Fruit fly (Drosophila melanogaster): Measurements from ENCODE around the gene CG34279.

CG34279 gene

DNA sequence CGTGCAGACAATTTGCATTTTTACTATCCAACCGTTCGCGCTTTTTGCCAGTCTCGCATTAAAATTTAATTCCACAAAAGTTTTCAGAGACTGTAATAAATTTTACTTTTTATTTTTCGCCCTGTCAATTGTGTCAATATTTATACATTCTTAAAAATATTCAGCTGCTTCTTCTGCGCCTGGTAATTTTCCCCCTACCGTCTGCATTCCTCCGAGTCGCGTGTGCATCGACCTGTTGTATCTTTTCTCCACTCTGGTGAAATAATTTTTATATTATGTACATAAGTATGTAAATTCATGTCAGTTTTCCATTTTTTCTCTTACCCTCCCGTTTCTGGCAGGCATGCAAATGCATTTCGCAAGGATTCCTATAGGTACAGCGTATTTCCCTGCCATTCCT is at the start of gene CG34279:
CG34279 (minus strand) TSS at position 101 of the 400 bp plus-strand sequence.
- TF ChIP-seq CG18262 (tag; optimal IDR thresholded peaks at IDR 0.05) (no peak), CG7786 (GFP tag; optimal IDR thresholded peaks at IDR 0.05) (no peak), zfh1 (GFP tag; IDR thresholded peaks at IDR 0.05) (no peak), CG2678 (tag; optimal IDR thresholded peaks at IDR 0.05) (no peak), CG4617 (GFP tag; optimal IDR thresholded peaks at IDR 0.05; ENCODE audit: borderline replicate concordance) (no peak), CG6791 (GFP tag; IDR thresholded peaks at IDR 0.05; ENCODE audit: partially characterized antibody) (no peak), exex (tag; optimal IDR thresholded peaks at IDR 0.05) (no peak), Ptx1 (GFP tag; IDR thresholded peaks at IDR 0.05) (no peak)

DNA sequence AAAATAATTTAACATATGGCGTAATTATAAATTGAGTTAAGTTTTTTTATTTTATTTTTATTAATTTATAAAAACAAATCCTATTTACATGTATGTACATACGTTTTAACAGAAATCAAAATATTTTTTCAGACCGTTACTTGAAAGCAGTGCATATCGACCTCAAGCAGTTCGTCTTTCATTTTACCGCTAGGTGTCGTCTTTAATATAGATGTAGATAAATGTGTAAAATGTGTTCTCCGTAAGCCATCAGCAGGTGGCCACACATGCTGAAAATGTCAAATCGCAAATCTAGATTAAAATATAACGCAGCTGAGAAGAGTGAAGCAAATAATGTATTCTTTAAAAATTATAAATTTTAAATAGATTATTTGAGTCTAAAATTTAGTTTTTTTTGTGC is 46.3 kb upstream of the CG34279 start:
- TF ChIP-seq Myb (GFP tag; optimal IDR thresholded peaks at IDR 0.05) (peak; percentile 96), Nf-YB (GFP tag; optimal IDR thresholded peaks at IDR 0.05) (no peak), caup (GFP tag; optimal IDR thresholded peaks at IDR 0.05; ENCODE audit: severe bottlenecking) (no peak), gem (tag; optimal IDR thresholded peaks at IDR 0.05) (peak; percentile 18), knrl (GFP tag; IDR thresholded peaks at IDR 0.05; ENCODE audit: partially characterized antibody) (peak; percentile 65; the same call in 2 of the 3 replicates), Lhr (GFP tag; optimal IDR thresholded peaks at IDR 0.05) (peak; percentile 28), CG8388 (GFP tag; optimal IDR thresholded peaks at IDR 0.05) (no peak), CG13894 (tag; optimal IDR thresholded peaks at IDR 0.05) (peak; percentile 9), pita (GFP tag; optimal IDR thresholded peaks at IDR 0.05) (peak; percentile 6), ssp (GFP tag; IDR thresholded peaks at IDR 0.05) (no peak), HLH4C (GFP tag; IDR thresholded peaks at IDR 0.05; ENCODE audit: partially characterized antibody) (peak; percentile 15; the same call in 1 of the 3 replicates), fu2 (GFP tag; optimal IDR thresholded peaks at IDR 0.05) (no peak), Opbp (GFP tag; IDR thresholded peaks at IDR 0.05; ENCODE audit: partially characterized antibody) (peak; percentile 69; the same call in 2 of the 3 replicates), CG16813 (GFP tag; IDR thresholded peaks at IDR 0.05; ENCODE audit: partially characterized antibody) (peak; percentile 45; the same call in 1 of the 3 replicates), grau (tag; optimal IDR thresholded peaks at IDR 0.05) (no peak), CG31365 (tag; optimal IDR thresholded peaks at IDR 0.05) (peak; percentile 97), Oli (tag; optimal IDR thresholded peaks at IDR 0.05) (no peak), Hr3 (GFP tag; optimal IDR thresholded peaks at IDR 0.05) (peak; percentile 4), HmgZ (tag; optimal IDR thresholded peaks at IDR 0.05) (peak; percentile 10), CG6791 (GFP tag; IDR thresholded peaks at IDR 0.05; ENCODE audit: partially characterized antibody) (peak; percentile 69), Dfd (GFP tag; optimal IDR thresholded peaks at IDR 0.05) (peak in 1 of 2 experiments; percentile 47), lilli (GFP tag; optimal IDR thresholded peaks at IDR 0.05) (no peak), HmgD (GFP tag; optimal IDR thresholded peaks at IDR 0.05) (peak; percentile 28), sc (optimal IDR thresholded peaks at IDR 0.05) (no peak), sc (GFP tag; optimal IDR thresholded peaks at IDR 0.05) (no peak), NK7.1 (GFP tag; optimal IDR thresholded peaks at IDR 0.05) (no peak), nmo (GFP tag; optimal IDR thresholded peaks at IDR 0.05) (peak; percentile 29), Ets65A (GFP tag) (peak; percentile 87), cato (GFP tag; optimal IDR thresholded peaks at IDR 0.05; ENCODE audit: borderline replicate concordance) (no peak), grn (GFP tag; optimal IDR thresholded peaks at IDR 0.05) (peak; percentile 25), Dll (GFP tag; IDR thresholded peaks at IDR 0.05; ENCODE audit: partially characterized antibody) (no peak), hbn (GFP tag; IDR thresholded peaks at IDR 0.05; ENCODE audit: partially characterized antibody) (no peak), Oaz (GFP tag; IDR thresholded peaks at IDR 0.05) (no peak), slbo (GFP tag; IDR thresholded peaks at IDR 0.05) (0 out of 2 replicates have a peak, but pooled peaks have one; percentile 34), CG17802 (tag; optimal IDR thresholded peaks at IDR 0.05) (peak; percentile 62), ken (GFP tag; IDR thresholded peaks at IDR 0.05) (no peak), stwl (tag; optimal IDR thresholded peaks at IDR 0.05) (peak; percentile 96), CG13424 (tag; optimal IDR thresholded peaks at IDR 0.05) (no peak), CG3847 (GFP tag; IDR thresholded peaks at IDR 0.05) (peak; percentile 27; the same call in 1 of the 2 replicates), H15 (GFP tag; IDR thresholded peaks at IDR 0.05) (0 out of 3 replicates have a peak, but pooled peaks have one; percentile 18), Med (GFP tag) (no peak)

All from whole organism, embryonic.